Fruit fly (Drosophila melanogaster): ENCODE data around the gene cert.

dm6 chr3L:8315141-8315816 lies 25.6 kb upstream of the cert start, which contains the start of gene Cpsf6:
- no peak for TF ChIP-seq CTCF (optimal IDR thresholded peaks at IDR 0.05)
- no peak for TF ChIP-seq CG8478 (optimal IDR thresholded peaks at IDR 0.05)
